Fruit fly (Drosophila melanogaster) whole organism, embryonic: ENCODE measurements around the gene CG1309.

Experiments
- Adf1 ChIP-seq: fragments of 200-800 bp; sonication (Bioruptor generic); IDR thresholded peaks from 2 replicates; pipeline ENCODE4 v1.3.6; 2022; ENCODE audit warnings: missing biosample characterization, missing genetic modification characterization
- Atf3 ChIP-seq: fragments of 200-800 bp; sonication (Bioruptor generic); optimal IDR thresholded peaks from 3 replicates; lab custom pipeline; 2016; ENCODE audit warnings: missing biosample characterization, missing genetic modification characterization
- CG10462 ChIP-seq: fragments of 200-800 bp; sonication (Bioruptor generic); optimal IDR thresholded peaks from 2 replicates; lab custom pipeline; 2016; ENCODE audit warnings: missing biosample characterization, missing genetic modification characterization
- CG14441 ChIP-seq: fragments of 200-800 bp; sonication (Bioruptor generic); IDR thresholded peaks from 2 replicates; pipeline ENCODE4 v1.3.6; 2022; ENCODE audit warnings: missing biosample characterization, missing genetic modification characterization
- CG15479 ChIP-seq: fragments of 200-800 bp; sonication (Bioruptor generic); optimal IDR thresholded peaks from 3 replicates; lab custom pipeline; 2019; ENCODE audit warnings: missing biosample characterization, mild to moderate bottlenecking, missing genetic modification characterization, moderate library complexity
- CG17359 ChIP-seq: fragments of 200-800 bp; sonication (Bioruptor generic); optimal IDR thresholded peaks from 3 replicates; lab custom pipeline; 2018; ENCODE audit warnings: missing biosample characterization, mild to moderate bottlenecking, missing genetic modification characterization, moderate library complexity
- CG2116 ChIP-seq: fragments of 200-800 bp; sonication (Bioruptor generic); optimal IDR thresholded peaks from 3 replicates; lab custom pipeline; 2018; ENCODE audit warnings: missing biosample characterization, mild to moderate bottlenecking, missing genetic modification characterization
- CG2120 ChIP-seq: fragments of 200-800 bp; sonication (Bioruptor generic); optimal IDR thresholded peaks from 3 replicates; lab custom pipeline; 2016; ENCODE audit warnings: missing biosample characterization, missing genetic modification characterization
- CG31365 ChIP-seq: fragments of 200-800 bp; sonication (Bioruptor generic); optimal IDR thresholded peaks from 2 replicates; lab custom pipeline; 2018; ENCODE audit warnings: missing biosample characterization, mild to moderate bottlenecking, missing genetic modification characterization
- CG34224 ChIP-seq: fragments of 200-800 bp; sonication (Bioruptor generic); IDR thresholded peaks from 3 replicates; pipeline ENCODE4 v1.3.6; 2022; ENCODE audit warnings: missing biosample characterization, missing genetic modification characterization; ENCODE audit not compliant: partially characterized antibody
- CG4404 ChIP-seq: fragments of 200-800 bp; sonication (Bioruptor generic); IDR thresholded peaks from 2 replicates; pipeline ENCODE4 v1.3.6; 2022; ENCODE audit warnings: missing biosample characterization, missing genetic modification characterization
- CG4424 ChIP-seq: fragments of 200-800 bp; sonication (Bioruptor generic); optimal IDR thresholded peaks from 3 replicates; lab custom pipeline; 2016; ENCODE audit warnings: missing biosample characterization, missing genetic modification characterization
- CG4854 ChIP-seq: fragments of 200-800 bp; sonication (Bioruptor generic); optimal IDR thresholded peaks from 2 replicates; lab custom pipeline; 2016; ENCODE audit warnings: missing biosample characterization, missing genetic modification characterization, inconsistent platforms
- CG6272 ChIP-seq: fragments of 200-800 bp; sonication (Bioruptor generic); IDR thresholded peaks from 2 replicates; pipeline ENCODE4 v1.3.6; 2022; ENCODE audit warnings: missing biosample characterization, missing genetic modification characterization
- CG8388 ChIP-seq: fragments of 200-800 bp; sonication (Bioruptor generic); optimal IDR thresholded peaks from 2 replicates; lab custom pipeline; 2019; ENCODE audit warnings: missing biosample characterization, mild to moderate bottlenecking, missing genetic modification characterization, moderate library complexity
- Ets97D ChIP-seq: fragments of 200-800 bp; sonication (Bioruptor generic); optimal IDR thresholded peaks from 3 replicates; lab custom pipeline; 2016; ENCODE audit warnings: missing biosample characterization, missing genetic modification characterization
- HLHmδ ChIP-seq: fragments of 200-800 bp; sonication (Bioruptor generic); optimal IDR thresholded peaks from 2 replicates; lab custom pipeline; 2018; ENCODE audit warnings: missing biosample characterization, mild to moderate bottlenecking, missing genetic modification characterization, moderate library complexity
- Hr78 ChIP-seq, 2 experiments: fragments of 200-800 bp in 1 of 2; fragments of >200 bp in 1 of 2; sonication (Bioruptor generic) in 1 of 2; optimal IDR thresholded peaks; 2 replicates each; lab custom pipeline; 2017 to 2019; ENCODE audit warnings: missing biosample characterization in 2 of 2, missing genetic modification characterization in 2 of 2, mild to moderate bottlenecking in 1 of 2, moderate library complexity in 1 of 2
- Lhr ChIP-seq: fragments of 200-800 bp; sonication (Bioruptor generic); optimal IDR thresholded peaks from 3 replicates; lab custom pipeline; 2017; ENCODE audit warnings: mild to moderate bottlenecking, missing biosample characterization, missing genetic modification reagents, missing genetic modification characterization
- Lpt ChIP-seq: fragments of >200 bp; optimal IDR thresholded peaks from 2 replicates; lab custom pipeline; 2018; ENCODE audit warnings: missing biosample characterization, missing genetic modification characterization
- Mad ChIP-seq: fragments of 200-800 bp; sonication (Bioruptor generic); optimal IDR thresholded peaks from 2 replicates; lab custom pipeline; 2016; ENCODE audit warnings: missing biosample characterization, missing genetic modification characterization
- Max ChIP-seq: fragments of 200-800 bp; sonication (Bioruptor generic); optimal IDR thresholded peaks from 2 replicates; lab custom pipeline; 2016; ENCODE audit warnings: missing biosample characterization, mild to moderate bottlenecking, missing genetic modification characterization
- NC2β ChIP-seq: fragments of 200-800 bp; sonication (Bioruptor generic); optimal IDR thresholded peaks from 2 replicates; lab custom pipeline; 2016; ENCODE audit warnings: missing biosample characterization, missing genetic modification characterization
- Oaz ChIP-seq: fragments of 200-800 bp; sonication (Bioruptor generic); IDR thresholded peaks from 2 replicates; pipeline ENCODE4 v1.3.6; 2022; ENCODE audit warnings: missing biosample characterization, missing genetic modification characterization
- PHDP ChIP-seq: fragments of 200-800 bp; sonication (Bioruptor generic); optimal IDR thresholded peaks from 3 replicates; lab custom pipeline; 2018; ENCODE audit warnings: missing biosample characterization, mild to moderate bottlenecking, missing genetic modification characterization, moderate library complexity
- Rfx ChIP-seq: fragments of 200-800 bp; sonication (Bioruptor generic); IDR thresholded peaks from 2 replicates; pipeline ENCODE4 v1.3.6; 2022; ENCODE audit warnings: missing biosample characterization, missing genetic modification characterization
- Sry-β ChIP-seq: fragments of 200-800 bp; sonication (Bioruptor generic); optimal IDR thresholded peaks from 2 replicates; lab custom pipeline; 2018; ENCODE audit warnings: missing biosample characterization, mild to moderate bottlenecking, missing genetic modification characterization, moderate library complexity
- ab ChIP-seq: fragments of 200-800 bp; sonication (Bioruptor generic); optimal IDR thresholded peaks from 2 replicates; lab custom pipeline; 2016; ENCODE audit warnings: missing biosample characterization, missing genetic modification characterization
- amos ChIP-seq: fragments of 200-800 bp; sonication (Bioruptor generic); IDR thresholded peaks from 2 replicates; pipeline ENCODE4 v1.3.6; 2022; ENCODE audit warnings: missing biosample characterization, missing genetic modification characterization; ENCODE audit not compliant: partially characterized antibody
- cas ChIP-seq: fragments of 200-800 bp; sonication (Bioruptor generic); IDR thresholded peaks from 2 replicates; pipeline ENCODE4 v1.3.6; 2022; ENCODE audit warnings: missing biosample characterization, missing genetic modification characterization
- chn ChIP-seq: fragments of 200-800 bp; sonication (Bioruptor generic); optimal IDR thresholded peaks from 2 replicates; lab custom pipeline; 2016; ENCODE audit warnings: missing biosample characterization, missing genetic modification characterization
- dati ChIP-seq: fragments of 200-800 bp; sonication (Bioruptor generic); IDR thresholded peaks from 2 replicates; pipeline ENCODE4 v1.3.6; 2022; ENCODE audit warnings: missing biosample characterization, missing genetic modification characterization
- dimm ChIP-seq: fragments of 200-800 bp; sonication (Bioruptor generic); IDR thresholded peaks from 2 replicates; pipeline ENCODE4 v1.3.6; 2022; ENCODE audit warnings: missing biosample characterization, missing genetic modification characterization
- en ChIP-seq: fragments of 200-800 bp; sonication (Bioruptor generic); optimal IDR thresholded peaks from 2 replicates; lab custom pipeline; 2016; ENCODE audit warnings: missing biosample characterization, missing genetic modification characterization
- fu2 ChIP-seq: fragments of 200-800 bp; sonication (Bioruptor generic); optimal IDR thresholded peaks from 2 replicates; lab custom pipeline; 2016; ENCODE audit warnings: missing biosample characterization, missing genetic modification characterization
- hb ChIP-seq: fragments of 200-800 bp; sonication (Bioruptor generic); IDR thresholded peaks from 3 replicates; pipeline ENCODE4 v1.3.6; 2022; ENCODE audit warnings: missing biosample characterization, missing genetic modification characterization; ENCODE audit not compliant: partially characterized antibody
- hkb ChIP-seq, 2 experiments: fragments of 200-800 bp in 1 of 2; fragments of >200 bp in 1 of 2; sonication (Bioruptor generic) in 1 of 2; IDR thresholded peaks in 1 of 2; optimal IDR thresholded peaks in 1 of 2; 2 replicates each; pipeline versions ENCODE4 v1.3.6 to Lab custom; 2017 to 2022; ENCODE audit warnings: missing biosample characterization in 1 of 2, missing genetic modification characterization in 1 of 2
- jigr1 ChIP-seq: fragments of 200-800 bp; sonication (Bioruptor generic); IDR thresholded peaks from 3 replicates; pipeline ENCODE4 v1.3.6; 2022; ENCODE audit warnings: missing biosample characterization, missing genetic modification characterization
- kah ChIP-seq: fragments of 200-800 bp; sonication (Bioruptor generic); optimal IDR thresholded peaks from 2 replicates; lab custom pipeline; 2018; ENCODE audit warnings: missing biosample characterization, mild to moderate bottlenecking, missing genetic modification characterization
- klu ChIP-seq: fragments of 200-800 bp; sonication (Bioruptor generic); IDR thresholded peaks from 2 replicates; pipeline ENCODE4 v1.3.6; 2022; ENCODE audit warnings: missing biosample characterization, missing genetic modification characterization
- kni ChIP-seq: fragments of 200-800 bp; sonication (Bioruptor generic); optimal IDR thresholded peaks from 3 replicates; lab custom pipeline; 2017; ENCODE audit warnings: mild to moderate bottlenecking, missing biosample characterization, missing genetic modification reagents, missing genetic modification characterization
- knrl ChIP-seq: fragments of 200-800 bp; sonication (Bioruptor generic); IDR thresholded peaks from 3 replicates; pipeline ENCODE4 v1.3.6; 2022; ENCODE audit warnings: missing biosample characterization, missing genetic modification characterization; ENCODE audit not compliant: partially characterized antibody
- lbe ChIP-seq: fragments of 200-800 bp; sonication (Bioruptor generic); optimal IDR thresholded peaks from 2 replicates; lab custom pipeline; 2016; ENCODE audit warnings: missing biosample characterization, mild to moderate bottlenecking, missing genetic modification characterization
- nom ChIP-seq: fragments of 200-800 bp; sonication (Bioruptor generic); optimal IDR thresholded peaks from 2 replicates; lab custom pipeline; 2017; ENCODE audit warnings: missing biosample characterization, missing genetic modification characterization, mild to moderate bottlenecking, moderate library complexity, missing genetic modification reagents
- p53 ChIP-seq: fragments of 200-800 bp; sonication (Bioruptor generic); optimal IDR thresholded peaks from 2 replicates; lab custom pipeline; 2016; ENCODE audit warnings: missing biosample characterization, missing genetic modification characterization
- psq ChIP-seq: fragments of 200-800 bp; sonication (Bioruptor generic); optimal IDR thresholded peaks from 2 replicates; lab custom pipeline; 2017; ENCODE audit warnings: missing biosample characterization, missing genetic modification characterization
- ro ChIP-seq: fragments of 200-800 bp; sonication (Bioruptor generic); IDR thresholded peaks from 2 replicates; pipeline ENCODE4 v1.3.6; 2022; ENCODE audit warnings: missing biosample characterization, missing genetic modification characterization
- slou ChIP-seq: fragments of 200-800 bp; sonication (Bioruptor generic); optimal IDR thresholded peaks from 3 replicates; lab custom pipeline; 2016; ENCODE audit warnings: missing biosample characterization, missing genetic modification characterization
- ttk ChIP-seq: fragments of 200-800 bp; sonication (Bioruptor generic); IDR thresholded peaks from 2 replicates; pipeline ENCODE4 v2.1.2; 2022; ENCODE audit warnings: missing biosample characterization, missing genetic modification characterization
- tx ChIP-seq: fragments of 200-800 bp; sonication (Bioruptor generic); optimal IDR thresholded peaks from 2 replicates; lab custom pipeline; 2016; ENCODE audit warnings: missing biosample characterization, missing genetic modification characterization
- vvl ChIP-seq: fragments of 200-800 bp; sonication (Bioruptor generic); IDR thresholded peaks from 2 replicates; pipeline ENCODE4 v1.3.6; 2022; ENCODE audit warnings: missing biosample characterization, missing genetic modification characterization

The CG1309 gene

DNA sequence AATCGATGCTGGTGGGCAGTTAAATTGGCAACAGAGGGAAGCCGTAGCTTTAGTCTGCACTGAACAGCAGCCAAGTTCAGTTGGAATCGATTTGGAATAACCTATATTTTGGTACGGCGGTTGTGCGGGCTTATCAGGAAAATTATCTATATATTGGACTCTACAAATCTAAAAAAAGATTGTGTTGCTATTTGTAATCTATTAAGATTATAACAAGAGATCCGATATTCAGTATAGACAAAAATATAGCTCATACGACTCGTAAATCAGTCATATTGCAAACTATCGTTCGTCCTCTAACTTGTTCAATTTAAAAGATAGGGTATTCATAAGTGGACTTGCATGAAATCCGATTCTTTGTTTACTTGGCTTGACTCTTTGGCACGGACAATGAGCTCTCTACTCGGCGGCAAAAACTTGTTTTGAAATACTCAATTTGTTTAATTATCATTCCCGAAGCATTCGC, 29.4 kb downstream of the CG1309 start, which contains the start of gene Hexo1 (continued):
- TF ChIP-seq Rfx (GFP tag; lab: Robert Waterston, UW) (no peak), psq (no peak), CG2120 (peak; percentile 53), CG17359 (peak; percentile 40), cas (GFP tag; lab: Robert Waterston, UW) (no peak), Hr78 (GFP tag; optimal IDR thresholded peaks at IDR 0.05; lab: Kevin White, UChicago) (peak in 1 of 2 experiments; percentile 15), kah (GFP tag; lab: Kevin White, UChicago) (no peak), en (no peak), CG10462 (GFP tag; lab: Kevin White, UChicago) (no peak), dimm (GFP tag; lab: Robert Waterston, UW) (no peak), CG6272 (GFP tag; lab: Robert Waterston, UW) (no peak), CG2116 (GFP tag; lab: Kevin White, UChicago) (no peak), Ets97D (GFP tag; lab: Kevin White, UChicago) (no peak), Lhr (GFP tag; lab: Kevin White, UChicago) (no peak), amos (GFP tag; lab: Robert Waterston, UW) (no peak), hkb (optimal IDR thresholded peaks at IDR 0.05; lab: Kevin White, UChicago) (no peak), hkb (GFP tag; IDR thresholded peaks at IDR 0.05; lab: Robert Waterston, UW) (peak; percentile 61), Mad (GFP tag; lab: Kevin White, UChicago) (no peak), NC2β (GFP tag; lab: Kevin White, UChicago) (no peak), ro (GFP tag; lab: Robert Waterston, UW) (no peak), CG4854 (peak; percentile 2), Lpt (GFP tag; lab: Kevin White, UChicago) (no peak), kni (GFP tag; lab: Kevin White, UChicago) (peak; percentile 11), klu (no peak), ttk (GFP tag; lab: Robert Waterston, UW) (no peak), knrl (GFP tag; lab: Robert Waterston, UW) (no peak), CG31365 (no peak), slou (no peak), CG14441 (GFP tag; lab: Robert Waterston, UW) (no peak), Oaz (GFP tag; lab: Robert Waterston, UW) (no peak), nom (peak; percentile 59), lbe (no peak), jigr1 (GFP tag; lab: Robert Waterston, UW) (no peak), Sry-β (GFP tag; lab: Kevin White, UChicago) (no peak), chn (no peak), CG4424 (GFP tag; lab: Kevin White, UChicago) (no peak), CG8388 (GFP tag; lab: Kevin White, UChicago) (no peak), vvl (GFP tag; lab: Robert Waterston, UW) (no peak; the same call in 1 of the 2 replicates), CG4404 (no peak), p53 (no peak), Atf3 (no peak), hb (GFP tag; lab: Robert Waterston, UW) (no peak), Adf1 (GFP tag; lab: Robert Waterston, UW) (no peak), CG34224 (GFP tag; lab: Robert Waterston, UW) (no peak), CG15479 (GFP tag; lab: Kevin White, UChicago) (no peak), HLHmδ (no peak), Max (no peak), PHDP (tag; lab: Kevin White, UChicago) (peak; percentile 48), fu2 (no peak), tx (no peak), ab (GFP tag; lab: Kevin White, UChicago) (no peak), dati (GFP tag; lab: Robert Waterston, UW) (no peak)
